Worm (Caenorhabditis elegans) whole organism, L4 larva: ENCODE data around the gene ocr-2.

Experiments
- R02D3.7 ChIP-seq: fragments of 150-350 bp; sonication (generic microtip); optimal IDR thresholded peaks from 3 replicates; lab custom pipeline; 2014; ENCODE audit warnings: missing biosample characterization, missing genetic modification characterization
- ceh-82 ChIP-seq: sonication (generic microtip); optimal IDR thresholded peaks from 2 replicates; lab custom pipeline; 2017; ENCODE audit warnings: missing biosample characterization, missing genetic modification characterization
- egl-27 ChIP-seq: sonication (generic microtip); optimal IDR thresholded peaks from 3 replicates; lab custom pipeline; 2017; ENCODE audit warnings: missing biosample characterization, missing genetic modification reagents, missing genetic modification characterization
- jun-1 ChIP-seq: fragments of 150-350 bp; optimal IDR thresholded peaks from 2 replicates; lab custom pipeline; 2014; ENCODE audit warnings: missing biosample characterization, missing genetic modification reagents, missing genetic modification characterization
- lin-15B ChIP-seq: fragments of 150-350 bp; sonication (generic microtip); optimal IDR thresholded peaks from 3 replicates; lab custom pipeline; 2014; ENCODE audit warnings: missing biosample characterization, missing genetic modification characterization
- mdl-1 ChIP-seq, 2 experiments: fragments of 150-350 bp in 1 of 2; sonication (generic microtip) in 1 of 2; optimal IDR thresholded peaks; 2 replicates each; lab custom pipeline; 2014 to 2017; ENCODE audit warnings: missing biosample characterization in 2 of 2, missing genetic modification characterization in 2 of 2
- nhr-11 ChIP-seq: fragments of 150-350 bp; optimal IDR thresholded peaks from 2 replicates; lab custom pipeline; 2014; ENCODE audit warnings: missing biosample characterization, missing genetic modification characterization
- nhr-237 ChIP-seq: sonication (generic microtip); optimal IDR thresholded peaks from 2 replicates; lab custom pipeline; 2017; ENCODE audit warnings: missing biosample characterization, missing genetic modification characterization
- nhr-48 ChIP-seq: sonication (generic microtip); optimal IDR thresholded peaks from 2 replicates; lab custom pipeline; 2016; ENCODE audit warnings: mild to moderate bottlenecking, missing genetic modification characterization, missing compliant biosample characterization
- pha-4 ChIP-seq, 2 experiments: fragments of 150-350 bp in 1 of 2; fragments of 200-800 bp in 1 of 2; sonication (Bioruptor generic) in 1 of 2; IDR thresholded peaks in 1 of 2; optimal IDR thresholded peaks in 1 of 2; 2 replicates each; pipeline versions ENCODE4 v1.3.6 to Lab custom; 2014 to 2022; ENCODE audit warnings: missing genetic modification characterization in 2 of 2, missing genetic modification reagents in 2 of 2, missing biosample characterization in 1 of 2, missing compliant biosample characterization in 1 of 2
- unc-39 ChIP-seq: sonication (generic microtip); optimal IDR thresholded peaks from 2 replicates; lab custom pipeline; 2017; ENCODE audit warnings: missing biosample characterization, missing genetic modification characterization
- unc-62 ChIP-seq, 3 experiments: fragments of 150-350 bp in 1 of 3; sonication (generic microtip); optimal IDR thresholded peaks in 2 of 3; peaks in 1 of 3; 1 replicate in 1 of 3; 2 replicates in 2 of 3; lab custom pipeline; 2014 to 2017; ENCODE audit warnings: missing biosample characterization in 3 of 3, missing genetic modification characterization in 3 of 3, missing genetic modification reagents in 3 of 3, missing genotype in 1 of 3
- zag-1 ChIP-seq: fragments of 150-350 bp; optimal IDR thresholded peaks from 2 replicates; lab custom pipeline; 2014; ENCODE audit warnings: missing biosample characterization, missing genetic modification characterization

DNA sequence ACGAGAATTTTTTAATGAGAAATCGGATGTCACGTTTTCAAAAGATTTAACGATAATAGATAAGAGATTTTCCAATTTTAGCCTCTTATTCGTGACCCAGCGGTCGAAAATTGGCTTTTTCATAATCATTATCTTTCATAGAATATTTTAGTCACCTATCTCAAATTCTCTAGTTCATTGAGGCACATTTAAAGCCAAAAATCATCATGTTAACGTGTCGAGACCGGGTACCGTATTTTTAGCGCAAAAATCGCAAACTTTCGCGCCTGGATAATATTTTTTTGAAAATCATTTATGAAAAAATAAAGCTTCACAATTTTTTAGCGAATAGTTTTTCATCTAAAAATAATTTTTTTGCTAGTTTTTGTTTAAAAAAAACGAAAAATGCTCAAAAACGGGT lies 53.9 kb downstream of the ocr-2 start, which contains the start of gene B0218.7:
- TF ChIP-seq egl-27 (tag; lab: Kevin White, UChicago) (no peak), lin-15B (tag; lab: Kevin White, UChicago) (no peak), mdl-1 (tag; optimal IDR thresholded peaks at IDR 0.05; lab: Kevin White, UChicago) (no peak), zag-1 (tag; lab: Kevin White, UChicago) (no peak), nhr-48 (tag; lab: Kevin White, UChicago) (no peak), nhr-237 (no peak), nhr-11 (tag; lab: Kevin White, UChicago) (no peak), pha-4 (GFP tag; IDR thresholded peaks at IDR 0.05; lab: Robert Waterston, UW) (no peak), pha-4 (tag; optimal IDR thresholded peaks at IDR 0.05; lab: Kevin White, UChicago) (no peak), ceh-82 (no peak), unc-39 (no peak), jun-1 (no peak), R02D3.7 (tag; lab: Kevin White, UChicago) (no peak), unc-62 (GFP tag; optimal IDR thresholded peaks at IDR 0.05 in 1 of 2; lab: Kevin White, UChicago) (no peak), unc-62 (tag; optimal IDR thresholded peaks at IDR 0.05; lab: Kevin White, UChicago) (no peak)
